Fruit fly (Drosophila melanogaster) whole organism, prepupa: ENCODE measurements around the gene RhoGEF4.

Source experiments
- Blimp-1 ChIP-seq: fragments of 200-800 bp; sonication (Bioruptor generic); optimal IDR thresholded peaks from 3 replicates; lab custom pipeline; 2017; ENCODE audit warnings: missing biosample characterization, missing genetic modification characterization, mild to moderate bottlenecking, moderate library complexity, missing genetic modification reagents
- CG10631 ChIP-seq: fragments of 200-800 bp; sonication (Bioruptor generic); optimal IDR thresholded peaks from 2 replicates; lab custom pipeline; 2016; ENCODE audit warnings: missing biosample characterization, missing genetic modification characterization
- CG10669 ChIP-seq: fragments of 200-800 bp; sonication (Bioruptor generic); optimal IDR thresholded peaks from 3 replicates; lab custom pipeline; 2018; ENCODE audit warnings: missing biosample characterization, mild to moderate bottlenecking, missing genetic modification characterization, moderate library complexity
- CG11762 ChIP-seq: fragments of 200-800 bp; sonication (Bioruptor generic); optimal IDR thresholded peaks from 3 replicates; lab custom pipeline; 2016; ENCODE audit warnings: missing biosample characterization, missing genetic modification characterization; ENCODE audit not compliant: insufficient read depth
- CG11902 ChIP-seq: fragments of 200-800 bp; sonication (Bioruptor generic); optimal IDR thresholded peaks from 3 replicates; lab custom pipeline; 2016; ENCODE audit warnings: missing biosample characterization, missing genetic modification characterization
- CG15336 ChIP-seq: fragments of 200-800 bp; sonication (Bioruptor generic); IDR thresholded peaks from 2 replicates; pipeline ENCODE4 v1.3.6; 2022; ENCODE audit warnings: missing biosample characterization, missing genetic modification characterization
- CG32006 ChIP-seq: fragments of 200-800 bp; sonication (Bioruptor generic); optimal IDR thresholded peaks from 3 replicates; lab custom pipeline; 2017; ENCODE audit warnings: missing biosample characterization, mild to moderate bottlenecking, missing genetic modification characterization
- CG34406 ChIP-seq: fragments of 200-800 bp; sonication (Bioruptor generic); optimal IDR thresholded peaks from 3 replicates; lab custom pipeline; 2016; ENCODE audit warnings: missing biosample characterization, missing genetic modification characterization
- CG3919 ChIP-seq: fragments of 200-800 bp; sonication (Bioruptor generic); optimal IDR thresholded peaks from 3 replicates; lab custom pipeline; 2016; ENCODE audit warnings: missing biosample characterization, missing genetic modification characterization
- CG6163 ChIP-seq: fragments of 200-800 bp; sonication (Bioruptor generic); IDR thresholded peaks from 3 replicates; pipeline ENCODE4 v1.3.6; 2022; ENCODE audit warnings: missing biosample characterization, missing genetic modification characterization
- CG6276 ChIP-seq: fragments of 200-800 bp; sonication (Bioruptor generic); optimal IDR thresholded peaks from 2 replicates; lab custom pipeline; 2017; ENCODE audit warnings: missing biosample characterization, mild to moderate bottlenecking, missing genetic modification characterization
- CG6792 ChIP-seq: fragments of 200-800 bp; sonication (Bioruptor generic); optimal IDR thresholded peaks from 3 replicates; lab custom pipeline; 2016; ENCODE audit warnings: missing biosample characterization, missing genetic modification characterization
- CG6808 ChIP-seq: fragments of 200-800 bp; sonication (Bioruptor generic); optimal IDR thresholded peaks from 3 replicates; lab custom pipeline; 2017; ENCODE audit warnings: missing biosample characterization, missing genetic modification characterization, mild to moderate bottlenecking, moderate library complexity, missing genetic modification reagents
- CG6854 ChIP-seq: fragments of 200-800 bp; sonication (Bioruptor generic); optimal IDR thresholded peaks from 2 replicates; lab custom pipeline; 2017; ENCODE audit warnings: missing biosample characterization, mild to moderate bottlenecking, missing genetic modification characterization
- CG8319 ChIP-seq: fragments of 200-800 bp; sonication (Bioruptor generic); optimal IDR thresholded peaks from 3 replicates; lab custom pipeline; 2016; ENCODE audit warnings: missing biosample characterization, missing genetic modification characterization
- CG8632 ChIP-seq: fragments of 200-800 bp; sonication (Bioruptor generic); optimal IDR thresholded peaks from 3 replicates; lab custom pipeline; 2016; ENCODE audit warnings: missing biosample characterization, missing genetic modification characterization
- CG9139 ChIP-seq: fragments of 200-800 bp; sonication (Bioruptor generic); optimal IDR thresholded peaks from 3 replicates; lab custom pipeline; 2017; ENCODE audit warnings: missing biosample characterization, mild to moderate bottlenecking, missing genetic modification characterization
- Eip75B ChIP-seq: fragments of 200-800 bp; sonication (Bioruptor generic); optimal IDR thresholded peaks from 3 replicates; lab custom pipeline; 2016; ENCODE audit warnings: missing biosample characterization, missing genetic modification characterization
- Eip93F ChIP-seq: fragments of 200-800 bp; sonication (Bioruptor generic); optimal IDR thresholded peaks from 2 replicates; lab custom pipeline; 2016; ENCODE audit warnings: missing biosample characterization, mild to moderate bottlenecking, missing genetic modification characterization
- Ets96B ChIP-seq: fragments of 200-800 bp; optimal IDR thresholded peaks from 2 replicates; lab custom pipeline; 2019; ENCODE audit warnings: missing biosample characterization, mild to moderate bottlenecking, missing genetic modification characterization, moderate library complexity
- Gug ChIP-seq: fragments of 200-800 bp; sonication (Bioruptor generic); IDR thresholded peaks from 2 replicates; pipeline ENCODE4 v1.3.6; 2022; ENCODE audit warnings: missing biosample characterization, missing genetic modification characterization
- Hr38 ChIP-seq: sonication (Bioruptor generic); optimal IDR thresholded peaks from 2 replicates; lab custom pipeline; 2016; ENCODE audit warnings: missing biosample characterization, missing genetic modification characterization
- Hr39 ChIP-seq: fragments of 200-800 bp; sonication (Bioruptor generic); optimal IDR thresholded peaks from 2 replicates; lab custom pipeline; 2016; ENCODE audit warnings: missing biosample characterization, missing genetic modification characterization
- Lpt ChIP-seq: fragments of 200-800 bp; sonication (Bioruptor generic); optimal IDR thresholded peaks from 3 replicates; lab custom pipeline; 2016; ENCODE audit warnings: missing biosample characterization, missing genetic modification characterization
- Met ChIP-seq: fragments of 200-800 bp; sonication (Bioruptor generic); optimal IDR thresholded peaks from 3 replicates; lab custom pipeline; 2016; ENCODE audit warnings: missing biosample characterization, missing genetic modification characterization
- Smox ChIP-seq: fragments of 200-800 bp; sonication (Bioruptor generic); optimal IDR thresholded peaks from 3 replicates; lab custom pipeline; 2016; ENCODE audit warnings: missing biosample characterization, missing genetic modification characterization
- Sox102F ChIP-seq: fragments of 200-800 bp; sonication (Bioruptor generic); optimal IDR thresholded peaks from 2 replicates; lab custom pipeline; 2016; ENCODE audit warnings: missing biosample characterization, mild to moderate bottlenecking, missing genetic modification characterization
- Sox14 ChIP-seq: fragments of 200-800 bp; sonication (Bioruptor generic); optimal IDR thresholded peaks from 3 replicates; lab custom pipeline; 2016; ENCODE audit warnings: missing biosample characterization, missing genetic modification characterization
- achi ChIP-seq: fragments of 200-800 bp; sonication (Bioruptor generic); optimal IDR thresholded peaks from 3 replicates; lab custom pipeline; 2016; ENCODE audit warnings: missing biosample characterization, missing genetic modification characterization
- cyc ChIP-seq: fragments of 200-800 bp; sonication (Bioruptor generic); optimal IDR thresholded peaks from 3 replicates; lab custom pipeline; 2016; ENCODE audit warnings: missing biosample characterization, missing genetic modification characterization
- dac ChIP-seq: fragments of 200-800 bp; sonication (Bioruptor generic); optimal IDR thresholded peaks from 2 replicates; lab custom pipeline; 2017; ENCODE audit warnings: missing biosample characterization, mild to moderate bottlenecking, missing genetic modification characterization
- dsx ChIP-seq: fragments of 200-800 bp; optimal IDR thresholded peaks from 3 replicates; lab custom pipeline; 2019; ENCODE audit warnings: missing biosample characterization, mild to moderate bottlenecking, missing genetic modification characterization, moderate library complexity; ENCODE audit not compliant: poor library complexity, severe bottlenecking
- eg ChIP-seq: fragments of 200-800 bp; sonication (Bioruptor generic); IDR thresholded peaks from 3 replicates; pipeline ENCODE4 v1.3.6; 2022; ENCODE audit warnings: missing biosample characterization, missing genetic modification characterization
- fd59A ChIP-seq: fragments of 200-800 bp; sonication (Bioruptor generic); optimal IDR thresholded peaks from 2 replicates; lab custom pipeline; 2017; ENCODE audit warnings: missing biosample characterization, mild to moderate bottlenecking, missing genetic modification characterization, missing genetic modification reagents
- fd85E ChIP-seq: fragments of 200-800 bp; sonication (Bioruptor generic); optimal IDR thresholded peaks from 3 replicates; lab custom pipeline; 2016; ENCODE audit warnings: missing biosample characterization, missing genetic modification characterization
- fkh ChIP-seq: fragments of 200-800 bp; sonication (Bioruptor generic); optimal IDR thresholded peaks from 3 replicates; lab custom pipeline; 2017; ENCODE audit warnings: missing biosample characterization, mild to moderate bottlenecking, missing genetic modification characterization, moderate library complexity
- lz ChIP-seq: fragments of 200-800 bp; sonication (Bioruptor generic); optimal IDR thresholded peaks from 3 replicates; lab custom pipeline; 2016; ENCODE audit warnings: missing biosample characterization, missing genetic modification characterization
- net ChIP-seq: fragments of 200-800 bp; sonication (Bioruptor generic); optimal IDR thresholded peaks from 3 replicates; lab custom pipeline; 2016; ENCODE audit warnings: missing biosample characterization, missing genetic modification characterization
- pdm3 ChIP-seq: fragments of 200-800 bp; sonication (Bioruptor generic); optimal IDR thresholded peaks from 3 replicates; lab custom pipeline; 2016; ENCODE audit warnings: missing biosample characterization, missing genetic modification characterization
- salr ChIP-seq, 2 experiments: fragments of 200-800 bp; sonication (Bioruptor generic); optimal IDR thresholded peaks; 3 replicates each; lab custom pipeline; 2016 to 2018; ENCODE audit warnings: missing biosample characterization in 2 of 2, missing genetic modification characterization in 2 of 2, mild to moderate bottlenecking in 1 of 2
- spab ChIP-seq: fragments of 200-800 bp; sonication (Bioruptor generic); optimal IDR thresholded peaks from 2 replicates; lab custom pipeline; 2017; ENCODE audit warnings: missing biosample characterization, mild to moderate bottlenecking, missing genetic modification characterization, missing genetic modification reagents
- ss ChIP-seq, 2 experiments: fragments of 200-800 bp; sonication (Bioruptor generic); optimal IDR thresholded peaks; 2 replicates in 1 of 2; 3 replicates in 1 of 2; lab custom pipeline; 2017 to 2018; ENCODE audit warnings: mild to moderate bottlenecking in 2 of 2, missing biosample characterization in 2 of 2, missing genetic modification characterization in 2 of 2, moderate library complexity in 1 of 2
- svp ChIP-seq: fragments of 200-800 bp; sonication (Bioruptor generic); peaks from one replicate; lab custom pipeline; 2016; ENCODE audit warnings: missing biosample characterization, missing genetic modification characterization
- vri ChIP-seq: fragments of 200-800 bp; sonication (Bioruptor generic); optimal IDR thresholded peaks from 3 replicates; lab custom pipeline; 2016; ENCODE audit warnings: missing biosample characterization, mild to moderate bottlenecking, missing genetic modification characterization

RhoGEF4 gene

DNA sequence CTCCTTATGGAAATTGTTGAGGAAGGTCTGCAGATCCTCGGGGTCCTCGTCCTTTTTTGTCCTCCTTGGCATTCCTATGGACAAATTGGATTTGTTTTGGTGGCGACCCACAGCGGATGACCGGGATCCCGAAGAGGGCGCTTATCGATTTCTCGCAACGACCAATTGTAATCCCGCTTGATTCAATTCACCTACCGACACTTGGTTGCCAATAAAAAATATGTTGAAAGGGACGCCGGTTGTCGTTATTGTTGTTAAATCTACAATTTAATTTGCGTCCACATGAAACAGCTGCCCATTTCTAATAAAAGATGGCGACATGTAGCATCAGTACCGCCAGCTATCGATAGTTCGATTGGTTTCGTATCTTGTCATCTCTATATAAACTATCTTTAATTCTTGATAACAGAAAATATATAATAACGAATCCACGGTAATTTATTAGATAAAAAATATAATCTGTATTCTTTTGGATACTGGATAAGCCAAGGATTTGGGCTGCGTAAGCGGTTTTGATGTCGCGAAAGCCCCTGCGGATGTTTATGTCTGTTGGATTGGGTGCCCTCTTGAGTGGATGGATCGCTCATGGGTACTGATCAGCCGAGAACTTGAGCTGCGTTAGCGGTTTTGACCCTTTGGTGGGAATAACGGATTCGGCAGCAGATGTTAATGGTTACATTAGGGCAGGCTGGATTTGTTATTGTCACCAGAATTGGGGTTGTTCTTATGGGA lies 33.3 kb upstream of the RhoGEF4 start, which contains the start of gene CTCF (continued):
- TF ChIP-seq ss (GFP tag; optimal IDR thresholded peaks at IDR 0.05; lab: Kevin White, UChicago) (peak in 1 of 2 experiments; percentile 1), Lpt (GFP tag; lab: Kevin White, UChicago) (no peak), CG32006 (GFP tag; lab: Kevin White, UChicago) (no peak), Smox (no peak), CG6854 (GFP tag; lab: Kevin White, UChicago) (no peak), CG9139 (no peak), Met (GFP tag; lab: Kevin White, UChicago) (no peak), CG3919 (GFP tag; lab: Kevin White, UChicago) (peak; percentile 44), Gug (GFP tag; lab: Robert Waterston, UW) (no peak)

- TF ChIP-seq fkh (GFP tag; lab: Kevin White, UChicago) (peak; percentile 79), Sox14 (GFP tag; lab: Kevin White, UChicago) (no peak), dac (GFP tag; lab: Kevin White, UChicago) (no peak)
Measured at dm6 chr3L:7349311-7349710, 26.1 kb upstream of the RhoGEF4 start.

DNA sequence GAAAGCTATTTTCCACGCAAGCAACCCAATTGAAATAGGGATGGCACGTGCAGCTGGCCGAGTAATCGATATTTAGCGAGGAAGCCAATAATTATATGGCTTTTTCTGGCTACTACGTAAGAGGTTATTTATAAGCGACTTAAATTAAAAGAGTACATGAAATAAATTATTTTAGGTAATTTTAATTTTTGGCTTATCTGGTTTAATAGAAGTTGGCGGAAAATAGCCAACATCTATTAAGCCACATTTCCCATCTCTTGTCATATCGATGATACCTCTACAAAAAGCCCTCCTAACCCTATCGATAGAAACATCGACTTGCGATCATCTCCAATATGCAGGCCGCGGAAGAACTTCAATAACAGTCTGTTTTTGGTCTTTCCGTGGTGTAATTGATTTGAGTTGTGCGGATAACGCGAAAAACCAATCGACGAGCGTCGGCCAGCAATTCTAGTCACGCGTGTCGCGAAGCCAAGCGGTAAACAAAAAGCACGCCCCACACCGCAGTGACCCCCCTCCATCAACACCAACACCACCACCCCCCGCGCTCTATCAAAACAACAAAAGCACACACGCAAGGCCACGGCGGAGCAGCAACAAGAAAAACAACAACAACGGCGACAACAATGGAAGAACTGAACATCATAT lies 24.9 kb upstream of the RhoGEF4 start, which contains the start of the genes Srp19 and qm:
Gene Srp19, minus strand, starts transcription at position 51 of the 648 bp plus-strand sequence.
Gene qm, plus strand, starts transcription at position 330 of the 648 bp plus-strand sequence.
- no peak for TF ChIP-seq svp (GFP tag; lab: Kevin White, UChicago)
- no peak for TF ChIP-seq CG6808 (GFP tag; lab: Kevin White, UChicago)
- peak; percentile 5 for TF ChIP-seq CG6792 (GFP tag; lab: Kevin White, UChicago)
- TF ChIP-seq Hr39 (GFP tag; lab: Kevin White, UChicago) = peak; percentile 31
- TF ChIP-seq fkh (GFP tag; lab: Kevin White, UChicago) = peak; percentile 74
- no peak for TF ChIP-seq CG10669
- no peak for TF ChIP-seq CG34406 (GFP tag; lab: Kevin White, UChicago)
- TF ChIP-seq CG11762 = no peak
- peak; percentile 63 for TF ChIP-seq Eip93F (GFP tag; lab: Kevin White, UChicago)
- TF ChIP-seq CG8319 (GFP tag; lab: Kevin White, UChicago) = no peak
- TF ChIP-seq CG6276 = no peak
- TF ChIP-seq CG11902 (GFP tag; lab: Kevin White, UChicago) = no peak
- no peak for TF ChIP-seq CG8632 (GFP tag; lab: Kevin White, UChicago)
- peak; percentile 33 for TF ChIP-seq CG9139
- TF ChIP-seq cyc = peak; percentile 23
- no peak for TF ChIP-seq CG15336 (GFP tag; lab: Robert Waterston, UW)
- TF ChIP-seq fd85E = no peak
- TF ChIP-seq dsx (GFP tag; lab: Kevin White, UChicago) = peak; percentile 37
- peak; percentile 54 for TF ChIP-seq Eip75B (GFP tag; lab: Kevin White, UChicago)
- TF ChIP-seq Sox102F (GFP tag; lab: Kevin White, UChicago) = no peak
- TF ChIP-seq Blimp-1 (GFP tag; lab: Kevin White, UChicago) = no peak
- TF ChIP-seq ss (GFP tag; optimal IDR thresholded peaks at IDR 0.05; lab: Kevin White, UChicago) = peak; percentile 67 to 90
- no peak for TF ChIP-seq Gug (GFP tag; lab: Robert Waterston, UW)
- TF ChIP-seq Ets96B (tag; lab: Kevin White, UChicago) = no peak
- TF ChIP-seq vri (GFP tag; lab: Kevin White, UChicago) = no peak
- no peak for TF ChIP-seq net
- peak; percentile 41 for TF ChIP-seq Sox14 (GFP tag; lab: Kevin White, UChicago)
- peak; percentile 1 for TF ChIP-seq achi (GFP tag; lab: Kevin White, UChicago)
- TF ChIP-seq lz (GFP tag; lab: Kevin White, UChicago) = peak; percentile 66
- no peak for TF ChIP-seq dac (GFP tag; lab: Kevin White, UChicago)
- no peak; the same call in 2 of the 3 replicates for TF ChIP-seq CG6163
- peak; percentile 60 for TF ChIP-seq CG10631 (GFP tag; lab: Kevin White, UChicago)
- no peak for TF ChIP-seq salr (GFP tag; optimal IDR thresholded peaks at IDR 0.05; lab: Kevin White, UChicago)
- no peak for TF ChIP-seq spab (GFP tag; lab: Kevin White, UChicago)
- TF ChIP-seq CG3919 (GFP tag; lab: Kevin White, UChicago) = peak; percentile 38
- TF ChIP-seq fd59A (GFP tag; lab: Kevin White, UChicago) = no peak
- no peak for TF ChIP-seq Lpt (GFP tag; lab: Kevin White, UChicago)
- no peak for TF ChIP-seq Hr38 (GFP tag; lab: Kevin White, UChicago)
- TF ChIP-seq pdm3 (GFP tag; lab: Kevin White, UChicago) = no peak
- no peak; the same call in 2 of the 3 replicates for TF ChIP-seq eg (GFP tag; lab: Robert Waterston, UW)
